Fruit fly (Drosophila melanogaster): Measurements from ENCODE around the gene bou.

The bou gene

dm6 chrX:6981470-6981952 lies 4.8 kb upstream of the bou start (continued):
- TF ChIP-seq CG2199 (GFP tag; IDR thresholded peaks at IDR 0.05) (0 out of 3 replicates have a peak, but pooled peaks have one; percentile 53), CG15696 (tag; optimal IDR thresholded peaks at IDR 0.05) (no peak), MTF-1 (GFP tag; optimal IDR thresholded peaks at IDR 0.05; ENCODE audit: borderline replicate concordance) (no peak), Vsx1 (GFP tag; optimal IDR thresholded peaks at IDR 0.05) (no peak), cad (GFP tag; optimal IDR thresholded peaks at IDR 0.05) (no peak), Opbp (GFP tag; IDR thresholded peaks at IDR 0.05; ENCODE audit: partially characterized antibody) (no peak), maf-S (GFP tag; optimal IDR thresholded peaks at IDR 0.05) (no peak), CG13287 (GFP tag; IDR thresholded peaks at IDR 0.05; ENCODE audit: partially characterized antibody) (peak; percentile 32; the same call in 1 of the 2 replicates), CG12071 (GFP tag; optimal IDR thresholded peaks at IDR 0.05) (no peak), CG14014 (GFP tag; IDR thresholded peaks at IDR 0.05) (no peak), CG10209 (GFP tag; optimal IDR thresholded peaks at IDR 0.05) (peak; percentile 5), CG10979 (tag; optimal IDR thresholded peaks at IDR 0.05) (peak; percentile 8), CG18011 (GFP tag; optimal IDR thresholded peaks at IDR 0.05) (no peak), ttk (GFP tag; IDR thresholded peaks at IDR 0.05) (no peak), CG13775 (GFP tag; optimal IDR thresholded peaks at IDR 0.05) (no peak)

- TF ChIP-seq tgo (GFP tag; IDR thresholded peaks at IDR 0.05) (no peak), croc (GFP tag; conservative IDR thresholded peaks at IDR 0.05) (no peak), Side (GFP tag; optimal IDR thresholded peaks at IDR 0.05) (no peak), CG4707 (GFP tag; optimal IDR thresholded peaks at IDR 0.05) (peak; percentile 2), vvl (GFP tag; IDR thresholded peaks at IDR 0.05) (peak; percentile 34; the same call in 1 of the 2 replicates), Sox102F (GFP tag; optimal IDR thresholded peaks at IDR 0.05) (peak; percentile 50), CG10267 (tag; optimal IDR thresholded peaks at IDR 0.05) (peak; percentile 51), Mrtf (GFP tag; IDR thresholded peaks at IDR 0.05) (no peak), CG30403 (GFP tag; optimal IDR thresholded peaks at IDR 0.05) (peak; percentile 29), CG17359 (tag; optimal IDR thresholded peaks at IDR 0.05) (peak; percentile 37), CG7556 (GFP tag; optimal IDR thresholded peaks at IDR 0.05) (peak; percentile 5), CG17361 (GFP tag; IDR thresholded peaks at IDR 0.05) (peak; percentile 65; the same call in 2 of the 3 replicates), Gsc (GFP tag; IDR thresholded peaks at IDR 0.05) (no peak), CG12155 (GFP tag; optimal IDR thresholded peaks at IDR 0.05) (peak; percentile 10), CG7786 (GFP tag; optimal IDR thresholded peaks at IDR 0.05) (no peak), ERR (GFP tag; optimal IDR thresholded peaks at IDR 0.05) (no peak), CG5180 (GFP tag; optimal IDR thresholded peaks at IDR 0.05) (no peak), ci (GFP tag; IDR thresholded peaks at IDR 0.05) (0 out of 3 replicates have a peak, but pooled peaks have one; percentile 11), Hsf (GFP tag; optimal IDR thresholded peaks at IDR 0.05) (peak; percentile 42), bab2 (GFP tag; optimal IDR thresholded peaks at IDR 0.05) (no peak), Abd-B (GFP tag; optimal IDR thresholded peaks at IDR 0.05) (peak; percentile 7), CG33213 (GFP tag; optimal IDR thresholded peaks at IDR 0.05) (no peak), Mes4 (GFP tag; optimal IDR thresholded peaks at IDR 0.05) (no peak), NK7.1 (GFP tag; optimal IDR thresholded peaks at IDR 0.05) (peak; percentile 28), Oli (tag; optimal IDR thresholded peaks at IDR 0.05) (peak; percentile 38), eyg (GFP tag; optimal IDR thresholded peaks at IDR 0.05) (no peak), CG11695 (GFP tag; IDR thresholded peaks at IDR 0.05) (peak; percentile 42; the same call in 1 of the 3 replicates), gem (tag; optimal IDR thresholded peaks at IDR 0.05) (peak; percentile 73), Nf-YB (GFP tag; optimal IDR thresholded peaks at IDR 0.05) (peak; percentile 17), CG6254 (GFP tag; optimal IDR thresholded peaks at IDR 0.05) (peak; percentile 7), CG9609 (GFP tag; optimal IDR thresholded peaks at IDR 0.05) (peak; percentile 38), row (GFP tag; IDR thresholded peaks at IDR 0.05) (peak; percentile 52), Hr3 (GFP tag; optimal IDR thresholded peaks at IDR 0.05) (peak; percentile 29), ftz-f1 (GFP tag; optimal IDR thresholded peaks at IDR 0.05) (no peak), Hand (GFP tag; optimal IDR thresholded peaks at IDR 0.05) (no peak)
Observed at dm6 chrX:6982054-6982453, 4.2 kb upstream of the bou start.
